Worm (Caenorhabditis elegans): ENCODE measurements around the gene Y17G9A.2.

DNA sequence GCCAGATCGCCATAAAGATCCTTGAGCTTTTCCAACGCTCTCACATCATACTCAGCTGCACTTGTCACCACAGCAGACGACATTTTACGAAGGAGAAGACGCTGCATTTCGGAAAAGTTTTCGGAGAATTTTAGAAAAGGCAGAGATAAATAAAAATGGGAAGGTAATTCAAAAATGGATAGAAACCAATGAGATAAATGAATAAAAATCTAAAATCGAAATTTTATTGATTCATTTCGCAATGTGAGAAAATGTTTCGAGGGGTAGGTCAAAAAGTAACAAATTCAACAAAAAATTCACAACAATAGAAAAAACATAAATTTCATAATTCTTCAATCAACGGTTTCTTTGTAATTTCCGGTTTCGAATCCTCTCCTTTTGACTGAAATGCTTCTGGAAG is 49.6 kb downstream of the Y17G9A.2 start, which contains the start of gene dpf-5:
- TF ChIP-seq dao-5 (tag; optimal IDR thresholded peaks at IDR 0.05): no peak
- TF ChIP-seq him-1 (tag; optimal IDR thresholded peaks at IDR 0.05): no peak
